Worm (Caenorhabditis elegans) whole organism, L3 larva: ENCODE measurements around the gene srw-43.

ENCODE experiments used
- mdl-1 ChIP-seq: fragments of 150-350 bp; optimal IDR thresholded peaks from 2 replicates; lab custom pipeline; 2014; ENCODE audit warnings: missing biosample characterization, missing genetic modification characterization
- nhr-77 ChIP-seq: fragments of 150-350 bp; optimal IDR thresholded peaks from 2 replicates; lab custom pipeline; 2014; ENCODE audit warnings: missing biosample characterization, missing genetic modification characterization
- snpc-4 ChIP-seq: fragments of 150-350 bp; optimal IDR thresholded peaks from 2 replicates; lab custom pipeline; 2014; ENCODE audit warnings: missing biosample characterization, missing genetic modification characterization
- zag-1 ChIP-seq: fragments of 150-350 bp; optimal IDR thresholded peaks from 2 replicates; lab custom pipeline; 2014; ENCODE audit warnings: missing biosample characterization, missing genetic modification characterization
- ztf-4 ChIP-seq: fragments of 150-350 bp; optimal IDR thresholded peaks from 2 replicates; lab custom pipeline; 2014; ENCODE audit warnings: missing biosample characterization, missing genetic modification characterization

DNA sequence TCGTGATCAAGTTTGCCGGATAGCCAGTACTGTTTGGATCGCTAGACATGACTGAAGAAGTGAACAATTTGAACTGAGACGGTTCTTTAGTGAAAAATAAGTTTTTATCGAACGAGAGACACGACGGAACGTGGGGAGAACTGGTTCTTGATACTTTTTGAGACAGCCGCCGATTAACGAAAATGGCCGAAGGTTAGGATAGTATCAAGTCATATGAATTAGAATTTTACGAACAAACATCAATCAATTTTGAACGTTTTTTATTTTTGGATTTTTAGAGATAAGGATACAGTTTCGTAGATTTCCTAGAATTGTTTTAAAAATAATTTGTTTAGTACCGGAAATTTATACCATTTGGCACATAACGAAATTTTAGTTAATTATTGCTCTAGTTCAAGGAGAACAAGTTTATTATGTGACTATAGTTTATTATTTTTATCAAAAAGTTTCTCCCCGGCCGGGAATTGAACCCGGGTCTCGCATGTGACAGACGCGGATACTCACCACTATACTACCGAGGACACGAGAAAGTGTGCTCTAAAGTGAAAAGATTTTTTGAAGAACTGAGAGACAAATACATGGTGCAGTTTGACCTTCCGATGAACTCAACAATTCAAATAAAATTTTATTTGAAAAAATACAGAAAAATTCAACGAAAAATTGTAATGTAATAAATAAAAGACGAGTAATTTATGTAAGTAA lies 37.4 kb upstream of the srw-43 start, which contains the start of gene W06G6.20:
- TF ChIP-seq mdl-1 (tag; lab: Kevin White, UChicago), result no peak
- TF ChIP-seq nhr-77 (tag; lab: Kevin White, UChicago), result no peak
- no peak for TF ChIP-seq zag-1 (tag; lab: Kevin White, UChicago)
- TF ChIP-seq ztf-4 (tag; lab: Kevin White, UChicago), result no peak
- no peak for TF ChIP-seq snpc-4 (tag; lab: Kevin White, UChicago)
